Fruit fly (Drosophila melanogaster) whole organism, embryonic: ENCODE measurements around the gene Dok.

Experiments
- Antp ChIP-seq: fragments of 200-800 bp; sonication (Bioruptor generic); optimal IDR thresholded peaks from 3 replicates; lab custom pipeline; 2016; ENCODE audit warnings: missing biosample characterization, missing genetic modification characterization
- CG10274 ChIP-seq: fragments of 200-800 bp; sonication (Bioruptor generic); optimal IDR thresholded peaks from 3 replicates; lab custom pipeline; 2017; ENCODE audit warnings: missing biosample characterization, mild to moderate bottlenecking, missing genetic modification characterization
- CG12659 ChIP-seq: fragments of 200-800 bp; sonication (Bioruptor generic); optimal IDR thresholded peaks from 3 replicates; lab custom pipeline; 2017; ENCODE audit warnings: mild to moderate bottlenecking, missing biosample characterization, missing genetic modification reagents, missing genetic modification characterization
- CG15011 ChIP-seq: fragments of 200-800 bp; sonication (Bioruptor generic); optimal IDR thresholded peaks from 3 replicates; lab custom pipeline; 2018; ENCODE audit warnings: missing biosample characterization, mild to moderate bottlenecking, missing genetic modification characterization
- CG1602 ChIP-seq: fragments of 200-800 bp; sonication (Bioruptor generic); optimal IDR thresholded peaks from 3 replicates; lab custom pipeline; 2016; ENCODE audit warnings: missing biosample characterization, missing genetic modification characterization
- CG16813 ChIP-seq: fragments of 200-800 bp; sonication (Bioruptor generic); IDR thresholded peaks from 3 replicates; pipeline ENCODE4 v1.3.6; 2022; ENCODE audit warnings: missing biosample characterization, missing genetic modification characterization; ENCODE audit not compliant: partially characterized antibody
- CG17328 ChIP-seq: fragments of 200-800 bp; sonication (Bioruptor generic); IDR thresholded peaks from 2 replicates; pipeline ENCODE4 v1.3.6; 2022; ENCODE audit warnings: missing biosample characterization, missing genetic modification characterization
- CG17359 ChIP-seq: fragments of 200-800 bp; sonication (Bioruptor generic); optimal IDR thresholded peaks from 3 replicates; lab custom pipeline; 2018; ENCODE audit warnings: missing biosample characterization, mild to moderate bottlenecking, missing genetic modification characterization, moderate library complexity
- CG30403 ChIP-seq: fragments of 200-800 bp; sonication (Bioruptor generic); optimal IDR thresholded peaks from 3 replicates; lab custom pipeline; 2016; ENCODE audit warnings: missing biosample characterization, missing genetic modification characterization
- CG31224 ChIP-seq: fragments of 200-800 bp; sonication (Bioruptor generic); IDR thresholded peaks from 2 replicates; pipeline ENCODE4 v1.3.6; 2022; ENCODE audit warnings: missing biosample characterization, missing genetic modification characterization
- CG3726 ChIP-seq: fragments of 200-800 bp; sonication (Bioruptor generic); IDR thresholded peaks from 3 replicates; pipeline ENCODE4, ENCODE4 v1.3.6; 2022; ENCODE audit warnings: missing biosample characterization, missing genetic modification characterization
- CG4617 ChIP-seq: fragments of 200-800 bp; sonication (Bioruptor generic); optimal IDR thresholded peaks from 3 replicates; lab custom pipeline; 2016; ENCODE audit warnings: missing biosample characterization, missing genetic modification characterization, borderline replicate concordance
- CG6254 ChIP-seq: fragments of 200-800 bp; sonication (Bioruptor generic); optimal IDR thresholded peaks from 3 replicates; lab custom pipeline; 2017; ENCODE audit warnings: mild to moderate bottlenecking, missing biosample characterization, missing genetic modification reagents, missing genetic modification characterization
- CG6272 ChIP-seq: fragments of 200-800 bp; sonication (Bioruptor generic); IDR thresholded peaks from 2 replicates; pipeline ENCODE4 v1.3.6; 2022; ENCODE audit warnings: missing biosample characterization, missing genetic modification characterization
- CG6854 ChIP-seq: fragments of 200-800 bp; sonication (Bioruptor generic); optimal IDR thresholded peaks from 3 replicates; lab custom pipeline; 2017; ENCODE audit warnings: missing biosample characterization, mild to moderate bottlenecking, missing genetic modification characterization
- CG8944 ChIP-seq: fragments of 200-800 bp; sonication (Bioruptor generic); optimal IDR thresholded peaks from 3 replicates; lab custom pipeline; 2016; ENCODE audit warnings: missing biosample characterization, missing genetic modification characterization
- D19A ChIP-seq: fragments of 200-800 bp; optimal IDR thresholded peaks from 3 replicates; lab custom pipeline; 2019; ENCODE audit warnings: missing biosample characterization, mild to moderate bottlenecking, missing genetic modification characterization, moderate library complexity
- D19B ChIP-seq: fragments of 200-800 bp; sonication (Bioruptor generic); optimal IDR thresholded peaks from 2 replicates; lab custom pipeline; 2017; ENCODE audit warnings: missing biosample characterization, mild to moderate bottlenecking, missing genetic modification characterization
- Doc3 ChIP-seq: fragments of 200-800 bp; sonication (Bioruptor generic); IDR thresholded peaks from 3 replicates; pipeline ENCODE4 v1.3.6; 2022; ENCODE audit warnings: missing biosample characterization, missing genetic modification characterization; ENCODE audit not compliant: partially characterized antibody
- Elba2 ChIP-seq: fragments of 200-800 bp; sonication (Bioruptor generic); optimal IDR thresholded peaks from 3 replicates; lab custom pipeline; 2016; ENCODE audit warnings: missing biosample characterization, missing genetic modification characterization
- HmgD ChIP-seq: fragments of 200-800 bp; sonication (Bioruptor generic); optimal IDR thresholded peaks from 3 replicates; lab custom pipeline; 2016; ENCODE audit warnings: missing biosample characterization, missing genetic modification characterization
- Hmx ChIP-seq: fragments of 200-800 bp; sonication (Bioruptor generic); optimal IDR thresholded peaks from 2 replicates; lab custom pipeline; 2016; ENCODE audit warnings: missing biosample characterization, missing genetic modification characterization
- Hr78 ChIP-seq, 2 experiments: fragments of 200-800 bp in 1 of 2; fragments of >200 bp in 1 of 2; sonication (Bioruptor generic) in 1 of 2; optimal IDR thresholded peaks; 2 replicates each; lab custom pipeline; 2017 to 2019; ENCODE audit warnings: missing biosample characterization in 2 of 2, missing genetic modification characterization in 2 of 2, mild to moderate bottlenecking in 1 of 2, moderate library complexity in 1 of 2
- Lim3 ChIP-seq: fragments of 200-800 bp; sonication (Bioruptor generic); IDR thresholded peaks from 2 replicates; pipeline ENCODE4 v1.3.6; 2022; ENCODE audit warnings: missing biosample characterization, missing genetic modification characterization
- MBD-R2 ChIP-seq: fragments of 200-800 bp; sonication (Bioruptor generic); IDR thresholded peaks from 2 replicates; pipeline ENCODE4 v1.3.6; 2022; ENCODE audit warnings: missing biosample characterization, missing genetic modification characterization
- Med ChIP-seq: fragments of 200-800 bp; sonication (Bioruptor generic); peaks from one replicate; lab custom pipeline; 2016; ENCODE audit warnings: missing biosample characterization, missing genetic modification characterization, mild to moderate bottlenecking, inconsistent platforms, moderate library complexity
- Ssrp ChIP-seq: fragments of 200-800 bp; sonication (Bioruptor generic); optimal IDR thresholded peaks from 2 replicates; lab custom pipeline; 2018; ENCODE audit warnings: missing biosample characterization, mild to moderate bottlenecking, missing genetic modification characterization, moderate library complexity
- Xbp1 ChIP-seq: fragments of 200-800 bp; sonication (Bioruptor generic); optimal IDR thresholded peaks from 3 replicates; lab custom pipeline; 2016; ENCODE audit warnings: missing biosample characterization, mild to moderate bottlenecking, missing genetic modification characterization
- abd-A ChIP-seq: fragments of 200-800 bp; sonication (Bioruptor generic); optimal IDR thresholded peaks from 3 replicates; lab custom pipeline; 2019; ENCODE audit warnings: missing biosample characterization, mild to moderate bottlenecking, missing genetic modification characterization, moderate library complexity
- aop ChIP-seq: fragments of 200-800 bp; sonication (Bioruptor generic); IDR thresholded peaks from 2 replicates; pipeline ENCODE4 v1.3.6; 2022; ENCODE audit warnings: missing biosample characterization, missing genetic modification characterization
- ara ChIP-seq: fragments of 200-800 bp; sonication (Bioruptor generic); IDR thresholded peaks from 2 replicates; pipeline ENCODE4 v1.3.6; 2022; ENCODE audit warnings: missing biosample characterization, missing genetic modification characterization
- dpn ChIP-seq, 2 experiments: fragments of 200-800 bp; sonication (Bioruptor generic); optimal IDR thresholded peaks; 3 replicates each; lab custom pipeline; 2016; ENCODE audit warnings: missing biosample characterization in 2 of 2, missing genetic modification characterization in 2 of 2
- fd96Cb ChIP-seq: fragments of 200-800 bp; sonication (Bioruptor generic); optimal IDR thresholded peaks from 2 replicates; lab custom pipeline; 2018; ENCODE audit warnings: missing biosample characterization, mild to moderate bottlenecking, missing genetic modification characterization, moderate library complexity
- ftz-f1 ChIP-seq: fragments of 200-800 bp; sonication (Bioruptor generic); optimal IDR thresholded peaks from 2 replicates; lab custom pipeline; 2016; ENCODE audit warnings: missing biosample characterization, missing genetic modification characterization
- gsb ChIP-seq: fragments of 200-800 bp; sonication (Bioruptor generic); IDR thresholded peaks from 2 replicates; pipeline ENCODE4 v1.3.6; 2022; ENCODE audit warnings: missing biosample characterization, missing genetic modification characterization
- hth ChIP-seq: fragments of >200 bp; optimal IDR thresholded peaks from 2 replicates; lab custom pipeline; 2017; ENCODE audit warnings: inconsistent platforms
- kah ChIP-seq: fragments of 200-800 bp; sonication (Bioruptor generic); optimal IDR thresholded peaks from 2 replicates; lab custom pipeline; 2018; ENCODE audit warnings: missing biosample characterization, mild to moderate bottlenecking, missing genetic modification characterization
- mirr ChIP-seq: fragments of 200-800 bp; sonication (Bioruptor generic); optimal IDR thresholded peaks from 3 replicates; lab custom pipeline; 2018; ENCODE audit warnings: missing biosample characterization, mild to moderate bottlenecking, missing genetic modification characterization
- nom ChIP-seq: fragments of 200-800 bp; sonication (Bioruptor generic); optimal IDR thresholded peaks from 2 replicates; lab custom pipeline; 2017; ENCODE audit warnings: missing biosample characterization, missing genetic modification characterization, mild to moderate bottlenecking, moderate library complexity, missing genetic modification reagents
- org-1 ChIP-seq: fragments of 200-800 bp; sonication (Bioruptor generic); optimal IDR thresholded peaks from 2 replicates; lab custom pipeline; 2017; ENCODE audit warnings: missing biosample characterization, missing genetic modification characterization
- pros ChIP-seq: fragments of 200-800 bp; sonication (Bioruptor generic); optimal IDR thresholded peaks from 3 replicates; lab custom pipeline; 2019; ENCODE audit warnings: missing biosample characterization, mild to moderate bottlenecking, missing genetic modification characterization, moderate library complexity
- run ChIP-seq: fragments of 200-800 bp; sonication (Bioruptor generic); optimal IDR thresholded peaks from 3 replicates; lab custom pipeline; 2018; ENCODE audit warnings: missing biosample characterization, mild to moderate bottlenecking, missing genetic modification characterization
- sim ChIP-seq: fragments of 200-800 bp; sonication (Bioruptor generic); IDR thresholded peaks from 2 replicates; pipeline ENCODE4 v1.3.6; 2022; ENCODE audit warnings: missing biosample characterization, missing genetic modification characterization
- sisA ChIP-seq: fragments of 200-800 bp; sonication (Bioruptor generic); IDR thresholded peaks from 2 replicates; pipeline ENCODE4 v1.3.6; 2022; ENCODE audit warnings: missing biosample characterization, missing genetic modification characterization
- ssp ChIP-seq: fragments of 200-800 bp; sonication (Bioruptor generic); IDR thresholded peaks from 2 replicates; pipeline ENCODE4 v1.3.6; 2022; ENCODE audit warnings: missing biosample characterization, missing genetic modification characterization
- unc-4 ChIP-seq: fragments of 200-800 bp; sonication (Bioruptor generic); IDR thresholded peaks from 2 replicates; pipeline ENCODE4 v1.3.6; 2022; ENCODE audit warnings: missing biosample characterization, missing genetic modification characterization; ENCODE audit not compliant: partially characterized antibody
- vvl ChIP-seq: fragments of 200-800 bp; sonication (Bioruptor generic); IDR thresholded peaks from 2 replicates; pipeline ENCODE4 v1.3.6; 2022; ENCODE audit warnings: missing biosample characterization, missing genetic modification characterization
- zfh2 ChIP-seq: fragments of 200-800 bp; sonication (Bioruptor generic); optimal IDR thresholded peaks from 2 replicates; lab custom pipeline; 2016; ENCODE audit warnings: missing biosample characterization, missing genetic modification characterization

Gene Dok

DNA sequence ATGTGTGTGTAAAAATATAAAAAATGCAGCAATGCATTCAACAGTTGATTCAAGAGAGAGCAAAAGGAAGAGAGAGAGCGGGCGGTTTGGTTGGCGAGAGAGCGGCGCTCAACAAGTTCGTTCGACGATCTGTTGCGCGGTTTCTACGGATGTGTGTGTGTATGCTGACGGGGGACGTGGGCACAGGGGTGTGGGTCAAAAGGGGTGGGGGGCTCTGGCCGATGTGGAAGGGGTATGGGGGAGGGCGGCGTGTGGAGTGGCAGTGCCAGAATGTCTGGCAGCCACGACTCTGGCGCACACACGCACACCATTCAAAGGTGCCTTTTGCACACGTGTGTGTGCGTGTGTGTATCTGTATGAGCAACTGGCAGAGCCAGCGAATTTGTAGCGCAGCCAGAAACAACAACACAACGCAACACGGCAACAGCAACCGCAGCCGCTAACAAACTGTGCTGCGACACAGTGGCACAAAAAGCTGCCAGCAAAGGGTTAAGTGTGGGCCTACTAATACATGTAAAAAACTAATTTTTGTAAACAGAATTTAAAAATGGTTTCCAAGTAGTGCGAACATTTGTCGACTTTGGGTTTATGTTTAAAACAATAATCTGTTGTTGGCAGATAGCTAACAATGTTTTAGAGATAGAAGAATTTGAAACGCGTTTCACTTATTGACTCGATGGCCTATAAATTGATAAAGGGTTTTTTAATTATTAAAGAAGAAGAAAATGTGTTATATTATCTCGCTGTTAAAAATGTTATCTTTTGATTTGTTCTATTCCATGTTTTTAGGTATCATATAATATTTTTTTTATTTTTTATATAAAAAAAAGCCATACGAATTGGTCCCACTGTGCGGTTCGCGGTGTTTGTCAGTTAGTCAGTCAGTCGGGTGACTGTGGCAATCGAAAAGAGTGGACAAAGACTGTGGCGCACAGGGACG, 17.2 kb upstream of the Dok start (continued):
- no peak for TF ChIP-seq Lim3 (GFP tag; lab: Robert Waterston, UW)
- peak; percentile 63; the same call in 1 of the 2 replicates for TF ChIP-seq CG17328
- TF ChIP-seq CG16813 (GFP tag; lab: Robert Waterston, UW): no peak
- no peak for TF ChIP-seq abd-A
- peak; percentile 97 for TF ChIP-seq fd96Cb (tag; lab: Kevin White, UChicago)
- peak; percentile 91 for TF ChIP-seq org-1 (GFP tag; lab: Kevin White, UChicago)
- TF ChIP-seq CG3726 (GFP tag; lab: Robert Waterston, UW): peak; percentile 68; the same call in 2 of the 3 replicates
- peak in 1 of 2 experiments; percentile 60 for TF ChIP-seq Hr78 (GFP tag; optimal IDR thresholded peaks at IDR 0.05; lab: Kevin White, UChicago)
- TF ChIP-seq Antp: peak; percentile 68
- no peak for TF ChIP-seq unc-4
- peak; percentile 70 to 84 for TF ChIP-seq dpn (GFP tag; optimal IDR thresholded peaks at IDR 0.05; lab: Kevin White, UChicago)
- TF ChIP-seq CG30403 (GFP tag; lab: Kevin White, UChicago): peak; percentile 95
- TF ChIP-seq ssp (GFP tag; lab: Robert Waterston, UW): peak; percentile 70
- TF ChIP-seq MBD-R2 (GFP tag; lab: Robert Waterston, UW): 0 out of 2 replicates have a peak, but pooled peaks have one; percentile 7
- no peak for TF ChIP-seq pros (GFP tag; lab: Kevin White, UChicago)
- peak; percentile 77 for TF ChIP-seq sisA (GFP tag; lab: Robert Waterston, UW)
- TF ChIP-seq Med (GFP tag; lab: Kevin White, UChicago): peak; percentile 94
- peak; percentile 24; the same call in 1 of the 2 replicates for TF ChIP-seq gsb (GFP tag; lab: Robert Waterston, UW)
- peak; percentile 67 for TF ChIP-seq ara (GFP tag; lab: Robert Waterston, UW)
- peak; percentile 42; the same call in 1 of the 2 replicates for TF ChIP-seq sim
- TF ChIP-seq vvl (GFP tag; lab: Robert Waterston, UW): peak; percentile 43
- peak; percentile 34 for TF ChIP-seq HmgD (GFP tag; lab: Kevin White, UChicago)
- peak; percentile 90 for TF ChIP-seq CG17359
- TF ChIP-seq CG1602 (GFP tag; lab: Kevin White, UChicago): peak; percentile 93
- peak; percentile 37 for TF ChIP-seq CG4617 (GFP tag; lab: Kevin White, UChicago)
- peak; percentile 80 for TF ChIP-seq CG8944 (GFP tag; lab: Kevin White, UChicago)
- TF ChIP-seq nom (GFP tag; lab: Kevin White, UChicago): peak; percentile 66
- TF ChIP-seq kah (GFP tag; lab: Kevin White, UChicago): peak; percentile 76
- peak; percentile 47; the same call in 1 of the 2 replicates for TF ChIP-seq CG31224
- TF ChIP-seq CG15011 (GFP tag; lab: Kevin White, UChicago): peak; percentile 49
- TF ChIP-seq CG12659: peak; percentile 97
- TF ChIP-seq aop (GFP tag; lab: Robert Waterston, UW): no peak
- TF ChIP-seq D19A (tag; lab: Kevin White, UChicago): peak; percentile 93
- TF ChIP-seq CG6254 (GFP tag; lab: Kevin White, UChicago): peak; percentile 89
- TF ChIP-seq CG6272: peak; percentile 47
- peak; percentile 91 for TF ChIP-seq CG6854 (GFP tag; lab: Kevin White, UChicago)
- peak; percentile 36 for TF ChIP-seq Hmx (GFP tag; lab: Kevin White, UChicago)
- TF ChIP-seq zfh2 (GFP tag; lab: Kevin White, UChicago): peak; percentile 83
- TF ChIP-seq D19B: peak; percentile 87
- TF ChIP-seq ftz-f1 (GFP tag; lab: Kevin White, UChicago): no peak
- no peak for TF ChIP-seq hth (lab: Kevin White, UChicago)
- TF ChIP-seq Elba2 (GFP tag; lab: Kevin White, UChicago): no peak
- TF ChIP-seq Ssrp (tag; lab: Kevin White, UChicago): peak; percentile 95
- TF ChIP-seq Doc3 (GFP tag; lab: Robert Waterston, UW): no peak
- peak; percentile 90 for TF ChIP-seq Xbp1 (GFP tag; lab: Kevin White, UChicago)
- peak; percentile 83 for TF ChIP-seq CG10274 (GFP tag; lab: Kevin White, UChicago)
- peak; percentile 78 for TF ChIP-seq run (tag; lab: Kevin White, UChicago)
- peak; percentile 47 for TF ChIP-seq mirr (GFP tag; lab: Kevin White, UChicago)
